Worm (Caenorhabditis elegans) whole organism, midembryonic: ENCODE measurements around the gene mrck-1.

ENCODE experiments used
- T22C8.4 ChIP-seq: fragments of 200-800 bp; sonication (Bioruptor generic); IDR thresholded peaks from 2 replicates; pipeline ENCODE4 v1.3.6; 2022; ENCODE audit warnings: missing genetic modification characterization, missing compliant biosample characterization
- cog-1 ChIP-seq: sonication (generic microtip); optimal IDR thresholded peaks from 2 replicates; lab custom pipeline; 2016; ENCODE audit warnings: missing genetic modification characterization, missing compliant biosample characterization
- flt-1 ChIP-seq: fragments of 200-800 bp; sonication (Bioruptor generic); IDR thresholded peaks from 2 replicates; pipeline ENCODE4 v1.3.6; 2022; ENCODE audit warnings: missing genetic modification characterization, missing compliant biosample characterization
- klf-2 ChIP-seq: fragments of 200-800 bp; sonication (Bioruptor generic); conservative IDR thresholded peaks from 2 replicates; pipeline ENCODE4 v1.3.6; 2022; ENCODE audit warnings: missing genetic modification reagents, missing genetic modification characterization, missing compliant biosample characterization
- med-1 ChIP-seq: sonication (generic microtip); optimal IDR thresholded peaks from 2 replicates; lab custom pipeline; 2017; ENCODE audit warnings: missing genetic modification characterization, mild to moderate bottlenecking, missing compliant biosample characterization, antibody characterized with exemption, missing genetic modification reagents; ENCODE audit not compliant: insufficient read depth
- ref-1 ChIP-seq: fragments of 200-800 bp; sonication (Bioruptor generic); conservative IDR thresholded peaks from 2 replicates; pipeline ENCODE4 v1.3.6; 2022; ENCODE audit warnings: missing genetic modification reagents, missing genetic modification characterization, missing compliant biosample characterization
- tab-1 ChIP-seq: fragments of 200-800 bp; sonication (Bioruptor generic); IDR thresholded peaks from 2 replicates; pipeline ENCODE4 v1.3.6; 2022; ENCODE audit warnings: missing genetic modification characterization, missing compliant biosample characterization
- ztf-23 ChIP-seq: fragments of 200-800 bp; sonication (Bioruptor generic); IDR thresholded peaks from 2 replicates; pipeline ENCODE4 v1.3.6; 2022; ENCODE audit warnings: missing genetic modification reagents, missing genetic modification characterization, missing compliant biosample characterization
- ztf-29 ChIP-seq: fragments of 200-800 bp; sonication (Bioruptor generic); IDR thresholded peaks from 2 replicates; pipeline ENCODE4 v1.3.6; 2022; ENCODE audit warnings: missing genetic modification reagents, missing genetic modification characterization, missing compliant biosample characterization

The mrck-1 gene

DNA sequence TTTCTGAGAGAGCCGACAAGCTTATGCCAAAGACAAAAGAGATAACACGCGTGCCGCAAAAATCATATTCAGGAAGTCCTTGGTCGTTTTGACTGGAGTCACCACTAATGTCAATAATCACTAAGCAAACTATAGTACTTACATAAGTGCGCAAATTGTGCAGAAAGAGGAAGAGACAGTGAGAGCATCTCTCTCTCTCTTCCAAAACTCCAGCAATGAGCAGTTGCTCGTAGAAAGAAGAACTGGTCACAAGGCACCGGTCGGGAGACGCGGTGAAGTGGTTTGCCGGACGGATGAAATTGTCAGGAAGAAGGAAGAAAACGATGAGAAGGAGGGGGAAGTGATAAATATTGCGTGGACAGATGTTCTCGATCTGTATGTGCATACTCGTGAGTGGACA, 3.0 kb upstream of the mrck-1 start:
- 0 out of 2 replicates have a peak, but pooled peaks have one; percentile 4 for TF ChIP-seq flt-1 (GFP tag; lab: Robert Waterston, UW)
- no peak for TF ChIP-seq ztf-23 (GFP tag; lab: Robert Waterston, UW)
- TF ChIP-seq klf-2 (GFP tag; lab: Robert Waterston, UW) = no peak

DNA sequence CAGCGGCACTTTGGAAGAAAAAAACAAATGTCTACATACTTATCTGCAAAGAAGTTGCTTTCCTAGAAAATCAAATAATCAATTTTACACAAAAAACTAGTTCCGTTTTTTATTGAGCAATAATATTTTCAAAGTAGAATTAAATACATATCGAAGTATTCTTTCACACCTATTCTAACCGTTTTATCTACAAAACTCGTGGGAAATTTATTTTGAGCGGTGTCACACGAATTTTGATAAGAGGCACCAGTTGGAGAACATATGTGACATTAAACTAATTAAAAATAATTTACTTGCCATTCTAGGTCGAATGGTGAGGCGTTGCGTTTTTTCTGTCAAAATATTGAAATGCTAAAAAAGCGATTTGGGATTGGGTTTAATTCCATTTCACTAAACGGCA, 1.9 kb upstream of the mrck-1 start:
- TF ChIP-seq med-1 (GFP tag; lab: Kevin White, UChicago) (no peak), ztf-29 (GFP tag; lab: Robert Waterston, UW) (no peak), ref-1 (GFP tag; lab: Robert Waterston, UW) (no peak), tab-1 (GFP tag; lab: Robert Waterston, UW) (no peak), flt-1 (GFP tag; lab: Robert Waterston, UW) (no peak), klf-2 (GFP tag; lab: Robert Waterston, UW) (no peak), T22C8.4 (GFP tag; lab: Robert Waterston, UW) (no peak), ztf-23 (GFP tag; lab: Robert Waterston, UW) (no peak), cog-1 (tag; lab: Kevin White, UChicago) (no peak)

DNA sequence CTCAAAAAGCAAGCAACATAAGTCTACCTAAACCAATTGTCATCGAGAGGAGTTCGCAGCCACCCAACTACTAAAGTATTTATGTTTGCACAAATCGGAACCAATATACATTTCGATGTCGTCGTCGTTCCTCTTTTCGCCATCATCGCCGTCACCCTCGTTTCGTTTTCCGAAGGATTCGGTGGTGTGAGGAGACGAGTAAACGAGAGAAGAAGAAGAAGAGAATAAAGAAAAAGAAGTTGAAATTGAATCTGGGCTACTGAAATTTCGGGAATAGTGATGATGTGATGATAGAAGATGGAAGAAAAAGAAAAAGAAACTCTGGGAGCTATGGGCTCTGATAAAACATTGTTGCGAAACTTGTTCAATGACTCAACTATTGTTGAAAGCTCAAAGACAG, 1.4 kb upstream of the mrck-1 start:
- no peak for TF ChIP-seq ztf-29 (GFP tag; lab: Robert Waterston, UW)
- TF ChIP-seq med-1 (GFP tag; lab: Kevin White, UChicago) = no peak
- no peak for TF ChIP-seq ztf-23 (GFP tag; lab: Robert Waterston, UW)
- TF ChIP-seq cog-1 (tag; lab: Kevin White, UChicago) = no peak
- TF ChIP-seq klf-2 (GFP tag; lab: Robert Waterston, UW) = no peak
- TF ChIP-seq T22C8.4 (GFP tag; lab: Robert Waterston, UW) = no peak
- no peak for TF ChIP-seq flt-1 (GFP tag; lab: Robert Waterston, UW)
- TF ChIP-seq ref-1 (GFP tag; lab: Robert Waterston, UW) = no peak
- no peak for TF ChIP-seq tab-1 (GFP tag; lab: Robert Waterston, UW)

DNA sequence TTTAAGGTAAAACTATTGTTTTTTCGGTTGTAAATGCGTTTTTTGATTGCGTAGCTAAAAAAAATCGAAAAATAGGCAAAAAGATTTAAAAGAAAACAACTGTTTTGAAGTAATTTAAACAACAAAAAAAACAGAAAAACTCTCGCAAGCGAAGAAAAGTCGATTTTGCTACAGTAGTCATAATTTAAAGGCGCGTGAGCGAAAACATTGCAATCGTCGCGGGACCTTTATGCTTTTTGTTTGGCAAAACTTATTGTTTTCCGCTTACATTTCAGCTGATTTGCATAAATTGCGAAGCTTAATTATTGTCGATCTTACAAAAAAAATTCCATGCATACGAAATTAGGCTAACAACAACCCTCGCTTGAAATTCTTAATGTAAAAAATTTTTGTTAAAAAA, 891 bp upstream of the mrck-1 start:
- no peak for TF ChIP-seq med-1 (GFP tag; lab: Kevin White, UChicago)
- TF ChIP-seq tab-1 (GFP tag; lab: Robert Waterston, UW) = no peak
- TF ChIP-seq flt-1 (GFP tag; lab: Robert Waterston, UW) = no peak
- no peak for TF ChIP-seq klf-2 (GFP tag; lab: Robert Waterston, UW)
- no peak for TF ChIP-seq ztf-29 (GFP tag; lab: Robert Waterston, UW)
- TF ChIP-seq ztf-23 (GFP tag; lab: Robert Waterston, UW) = no peak
- TF ChIP-seq T22C8.4 (GFP tag; lab: Robert Waterston, UW) = no peak
- TF ChIP-seq cog-1 (tag; lab: Kevin White, UChicago) = no peak
- TF ChIP-seq ref-1 (GFP tag; lab: Robert Waterston, UW) = no peak

DNA sequence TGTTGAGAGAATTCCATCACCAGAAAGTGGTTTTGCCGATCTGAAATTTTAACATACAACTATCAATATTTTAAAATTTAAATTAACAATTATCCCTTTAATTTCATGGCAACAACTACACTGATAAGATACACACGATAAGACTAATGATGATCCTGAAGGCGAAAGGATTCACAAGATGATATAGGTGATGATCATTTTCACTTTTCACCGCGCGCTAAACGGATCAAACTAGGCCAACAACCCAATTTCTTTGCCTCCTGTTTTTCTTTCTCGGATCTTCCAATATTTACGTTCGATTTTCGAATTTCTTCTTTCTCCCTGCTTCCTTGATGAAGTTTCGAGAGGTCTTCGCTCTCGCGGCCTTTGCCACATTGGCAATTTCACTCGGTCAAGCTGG, 7.9 kb downstream of the mrck-1 start, which contains the start of gene K08B12.1:
Gene K08B12.1, plus strand, starts transcription at position 229 of the 400 bp plus-strand sequence.
- no peak for TF ChIP-seq cog-1 (tag; lab: Kevin White, UChicago)
- no peak for TF ChIP-seq med-1 (GFP tag; lab: Kevin White, UChicago)
- TF ChIP-seq tab-1 (GFP tag; lab: Robert Waterston, UW) = no peak
- TF ChIP-seq flt-1 (GFP tag; lab: Robert Waterston, UW) = no peak
- no peak for TF ChIP-seq ztf-29 (GFP tag; lab: Robert Waterston, UW)
- no peak for TF ChIP-seq T22C8.4 (GFP tag; lab: Robert Waterston, UW)
- no peak for TF ChIP-seq ztf-23 (GFP tag; lab: Robert Waterston, UW)
- no peak for TF ChIP-seq klf-2 (GFP tag; lab: Robert Waterston, UW)

DNA sequence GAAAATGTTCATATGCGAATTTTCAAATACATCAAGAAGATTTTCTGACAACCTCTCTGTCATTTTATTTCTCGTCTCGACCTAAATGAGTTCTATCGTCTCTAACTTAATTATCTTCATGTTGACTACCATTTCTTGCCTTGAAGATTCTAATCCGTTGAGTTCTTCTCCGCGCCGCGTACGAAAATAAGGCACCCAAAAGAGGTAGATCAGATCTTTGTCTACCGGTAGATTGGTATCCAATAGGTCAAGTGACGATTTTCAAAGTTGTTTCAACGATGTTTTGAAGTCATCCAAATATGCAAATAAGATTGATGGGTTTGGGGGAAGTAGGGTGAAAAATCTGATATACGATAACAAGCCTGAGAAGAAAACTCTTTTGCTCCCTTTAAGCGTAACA, 13.2 kb downstream of the mrck-1 start:
- TF ChIP-seq ref-1 (GFP tag; lab: Robert Waterston, UW) (no peak), tab-1 (GFP tag; lab: Robert Waterston, UW) (no peak), ztf-23 (GFP tag; lab: Robert Waterston, UW) (no peak), cog-1 (tag; lab: Kevin White, UChicago) (no peak), flt-1 (GFP tag; lab: Robert Waterston, UW) (no peak), med-1 (GFP tag; lab: Kevin White, UChicago) (no peak), T22C8.4 (GFP tag; lab: Robert Waterston, UW) (no peak), ztf-29 (GFP tag; lab: Robert Waterston, UW) (no peak), klf-2 (GFP tag; lab: Robert Waterston, UW) (no peak)

DNA sequence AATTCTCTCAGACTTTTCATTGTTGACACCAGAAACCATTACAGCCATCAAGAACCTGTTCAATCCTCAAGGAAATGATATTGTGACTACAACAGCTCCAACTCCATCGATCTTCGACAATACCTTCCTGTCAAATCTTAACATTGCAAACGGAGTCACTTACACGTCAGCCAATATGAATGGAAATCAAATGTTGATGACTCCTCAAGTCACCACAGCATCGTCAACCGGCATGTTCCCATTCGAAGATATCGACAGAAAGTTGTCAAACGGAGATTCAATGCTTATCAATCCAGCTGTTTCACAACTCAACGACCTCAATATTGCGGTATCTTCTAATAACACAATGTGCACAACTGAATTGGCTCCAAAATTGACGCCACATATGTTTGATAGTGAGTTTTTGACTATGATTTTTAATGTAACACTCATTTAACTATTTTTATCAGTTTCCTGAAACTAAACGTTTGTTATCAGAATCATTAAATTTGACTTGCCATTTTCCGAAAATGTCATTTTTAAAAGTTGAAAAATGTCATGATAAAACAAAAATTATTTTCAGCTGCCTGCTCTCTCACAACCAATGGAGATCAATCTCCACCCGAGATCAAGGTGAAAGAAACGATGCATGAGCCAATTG, 16.0 kb downstream of the mrck-1 start:
- no peak for TF ChIP-seq med-1 (GFP tag; lab: Kevin White, UChicago)

DNA sequence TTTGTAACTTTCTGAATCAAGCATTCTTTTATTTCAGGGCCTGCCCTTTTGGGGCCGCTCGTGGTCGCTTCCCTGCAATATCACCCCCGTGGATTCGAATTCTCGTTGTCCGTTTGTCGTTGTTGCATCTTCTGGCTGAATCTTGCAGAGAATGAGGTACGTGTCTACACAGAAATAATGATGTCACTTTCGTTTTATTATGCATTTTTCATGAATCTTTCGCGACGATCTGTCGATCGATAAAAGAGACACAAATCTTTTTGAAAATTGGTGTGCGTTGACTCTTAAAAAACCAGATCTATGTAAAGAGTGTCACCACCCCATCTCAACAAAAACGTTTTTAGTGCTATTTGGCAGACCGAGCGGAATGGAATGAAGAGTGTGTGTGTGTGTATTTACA, 18.0 kb downstream of the mrck-1 start:
- TF ChIP-seq ztf-23 (GFP tag; lab: Robert Waterston, UW) = no peak
- no peak for TF ChIP-seq flt-1 (GFP tag; lab: Robert Waterston, UW)
- no peak for TF ChIP-seq T22C8.4 (GFP tag; lab: Robert Waterston, UW)
- TF ChIP-seq ref-1 (GFP tag; lab: Robert Waterston, UW) = no peak
- no peak for TF ChIP-seq cog-1 (tag; lab: Kevin White, UChicago)
- TF ChIP-seq ztf-29 (GFP tag; lab: Robert Waterston, UW) = no peak
- no peak for TF ChIP-seq med-1 (GFP tag; lab: Kevin White, UChicago)
- TF ChIP-seq klf-2 (GFP tag; lab: Robert Waterston, UW) = no peak
- no peak for TF ChIP-seq tab-1 (GFP tag; lab: Robert Waterston, UW)

DNA sequence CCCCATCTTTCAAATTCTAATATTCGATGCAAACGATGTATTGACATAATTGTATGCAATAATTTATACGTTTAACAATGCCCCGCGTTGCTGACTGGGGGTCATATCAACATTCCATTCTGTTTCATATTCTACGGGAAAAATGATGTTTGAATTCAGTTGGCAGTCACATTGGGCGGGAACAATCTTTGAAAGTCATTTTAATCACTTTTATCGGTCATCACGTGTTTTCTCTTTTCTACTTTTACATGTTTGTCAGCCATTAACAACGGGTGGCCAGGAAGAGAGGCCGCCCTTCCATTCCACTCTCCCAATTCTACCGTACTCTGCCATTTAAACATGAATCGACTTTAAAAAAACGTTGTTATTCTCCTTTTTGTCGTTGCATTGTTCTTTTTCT, 18.4 kb downstream of the mrck-1 start:
- TF ChIP-seq ref-1 (GFP tag; lab: Robert Waterston, UW) = no peak
